Worm (Caenorhabditis elegans): ENCODE data around the gene sad-1.

- peak in 1 of 2 experiments; percentile 22 for TF ChIP-seq ztf-11 (tag; optimal IDR thresholded peaks at IDR 0.05)
- TF ChIP-seq lin-35 (GFP tag; optimal IDR thresholded peaks at IDR 0.05): peak; percentile 48 to 61
- TF ChIP-seq ama-1 (optimal IDR thresholded peaks at IDR 0.05): no peak
- 0 out of 2 replicates have a peak, but pooled peaks have one; percentile 35 for TF ChIP-seq mab-9 (GFP tag; IDR thresholded peaks at IDR 0.05)
- TF ChIP-seq blmp-1 (tag; optimal IDR thresholded peaks at IDR 0.05): peak; percentile 67
- TF ChIP-seq ztf-4 (tag; optimal IDR thresholded peaks at IDR 0.05): peak; percentile 74
- TF ChIP-seq ceh-8 (GFP tag; optimal IDR thresholded peaks at IDR 0.05): no peak
- peak; percentile 82 for TF ChIP-seq jun-1 (tag; optimal IDR thresholded peaks at IDR 0.05)
- no peak for TF ChIP-seq tlp-1 (tag; optimal IDR thresholded peaks at IDR 0.05)
- TF ChIP-seq nhr-77 (tag; optimal IDR thresholded peaks at IDR 0.05): peak; percentile 72
- no peak for TF ChIP-seq nhr-12 (tag; optimal IDR thresholded peaks at IDR 0.05)
- TF ChIP-seq nhr-11 (tag; optimal IDR thresholded peaks at IDR 0.05): no peak
- no peak for TF ChIP-seq lir-3 (tag; optimal IDR thresholded peaks at IDR 0.05; ENCODE audit: poor library complexity)
- peak; percentile 99 for TF ChIP-seq xbp-1 (tag; optimal IDR thresholded peaks at IDR 0.05)
These were observed 27.1 kb upstream of the sad-1 start, which contains the start of gene pab-2 for ce11 chrX:13527347-13528092.
